Worm (Caenorhabditis elegans) whole organism, mixed stage, embryonic: ENCODE results near the gene M57.1.
A peak's percentile ranks its signal among the peaks of the same experiment; 100 is the strongest.

Source experiments
- bed-3 ChIP-seq: fragments of 200-800 bp; sonication (Bioruptor generic); optimal IDR thresholded peaks from 3 replicates; lab custom pipeline; 2018; ENCODE audit warnings: mild to moderate bottlenecking, missing genetic modification characterization, moderate library complexity, missing compliant biosample characterization
- blmp-1 ChIP-seq: fragments of 150-350 bp; optimal IDR thresholded peaks from 2 replicates; lab custom pipeline; 2014; ENCODE audit warnings: missing biosample characterization, missing genetic modification characterization
- ceh-39 ChIP-seq: fragments of 150-350 bp; optimal IDR thresholded peaks from 2 replicates; lab custom pipeline; 2014; ENCODE audit warnings: missing biosample characterization, missing genetic modification characterization
- ceh-83 ChIP-seq: fragments of 200-800 bp; sonication (Bioruptor generic); optimal IDR thresholded peaks from 2 replicates; lab custom pipeline; 2018; ENCODE audit warnings: mild to moderate bottlenecking, missing genetic modification characterization, missing compliant biosample characterization
- ces-1 ChIP-seq: fragments of 150-350 bp; optimal IDR thresholded peaks from 2 replicates; lab custom pipeline; 2014; ENCODE audit warnings: missing biosample characterization, missing genetic modification reagents, missing genetic modification characterization
- cnd-1 ChIP-seq: fragments of 200-800 bp; sonication (Bioruptor generic); optimal IDR thresholded peaks from 2 replicates; lab custom pipeline; 2018; ENCODE audit warnings: mild to moderate bottlenecking, missing genetic modification characterization, missing compliant biosample characterization
- drap-1 ChIP-seq: fragments of 200-800 bp; sonication (Bioruptor generic); optimal IDR thresholded peaks from 3 replicates; lab custom pipeline; 2018; ENCODE audit warnings: mild to moderate bottlenecking, missing genetic modification characterization, missing compliant biosample characterization
- elt-1 ChIP-seq: sonication (generic microtip); optimal IDR thresholded peaks from 2 replicates; lab custom pipeline; 2017; ENCODE audit warnings: missing genetic modification characterization, mild to moderate bottlenecking, missing compliant biosample characterization, antibody characterized with exemption, moderate library complexity, borderline replicate concordance; ENCODE audit not compliant: insufficient read depth
- flh-1 ChIP-seq: fragments of 200-800 bp; sonication (Bioruptor generic); optimal IDR thresholded peaks from 2 replicates; lab custom pipeline; 2018; ENCODE audit warnings: mild to moderate bottlenecking, missing genetic modification characterization, moderate library complexity, missing compliant biosample characterization
- ham-2 ChIP-seq: fragments of 200-800 bp; sonication (Bioruptor generic); optimal IDR thresholded peaks from 2 replicates; lab custom pipeline; 2018; ENCODE audit warnings: mild to moderate bottlenecking, missing genetic modification characterization, missing compliant biosample characterization
- lin-13 ChIP-seq: fragments of 150-350 bp; optimal IDR thresholded peaks from 2 replicates; lab custom pipeline; 2014; ENCODE audit warnings: missing biosample characterization, missing genetic modification characterization
- lin-32 ChIP-seq: fragments of 200-800 bp; sonication (Bioruptor generic); optimal IDR thresholded peaks from 2 replicates; lab custom pipeline; 2018; ENCODE audit warnings: mild to moderate bottlenecking, missing genetic modification characterization, missing compliant biosample characterization
- lsy-2 ChIP-seq: fragments of 150-350 bp; optimal IDR thresholded peaks from 2 replicates; lab custom pipeline; 2014; ENCODE audit warnings: missing biosample characterization, missing genetic modification characterization
- mab-5 ChIP-seq: fragments of 150-350 bp; optimal IDR thresholded peaks from 2 replicates; lab custom pipeline; 2014; ENCODE audit warnings: missing biosample characterization, missing genetic modification characterization
- mep-1 ChIP-seq: fragments of 150-350 bp; optimal IDR thresholded peaks from 2 replicates; lab custom pipeline; 2017; ENCODE audit warnings: missing biosample characterization, missing genetic modification reagents, missing genetic modification characterization, inconsistent platforms
- mls-2 ChIP-seq: sonication (generic microtip); optimal IDR thresholded peaks from 2 replicates; lab custom pipeline; 2016; ENCODE audit warnings: mild to moderate bottlenecking, missing genetic modification characterization, moderate library complexity, missing compliant biosample characterization
- nhr-12 ChIP-seq: fragments of 150-350 bp; optimal IDR thresholded peaks from 2 replicates; lab custom pipeline; 2014; ENCODE audit warnings: missing biosample characterization, missing genetic modification characterization
- nhr-2 ChIP-seq: fragments of 150-350 bp; optimal IDR thresholded peaks from 2 replicates; lab custom pipeline; 2014; ENCODE audit warnings: missing biosample characterization, missing genetic modification characterization
- nhr-237 ChIP-seq: fragments of 150-350 bp; optimal IDR thresholded peaks from 2 replicates; lab custom pipeline; 2014; ENCODE audit warnings: missing biosample characterization, missing genetic modification characterization
- nhr-28 ChIP-seq: fragments of 150-350 bp; optimal IDR thresholded peaks from 2 replicates; lab custom pipeline; 2014; ENCODE audit warnings: missing biosample characterization, missing genetic modification characterization
- sem-2 ChIP-seq: fragments of 200-800 bp; sonication (Bioruptor generic); optimal IDR thresholded peaks from 2 replicates; lab custom pipeline; 2018; ENCODE audit warnings: mild to moderate bottlenecking, missing genetic modification characterization, missing compliant biosample characterization
- snpc-4 ChIP-seq: fragments of 150-350 bp; optimal IDR thresholded peaks from 2 replicates; lab custom pipeline; 2014; ENCODE audit warnings: missing biosample characterization, missing genetic modification characterization
- sptf-1 ChIP-seq: sonication (generic microtip); optimal IDR thresholded peaks from 2 replicates; lab custom pipeline; 2017; ENCODE audit warnings: mild to moderate bottlenecking, missing genetic modification characterization, moderate library complexity, missing compliant biosample characterization
- unc-120 ChIP-seq: sonication (generic microtip); optimal IDR thresholded peaks from 2 replicates; lab custom pipeline; 2017; ENCODE audit warnings: missing genetic modification characterization, missing compliant biosample characterization; ENCODE audit not compliant: poor library complexity, severe bottlenecking
- unc-62 ChIP-seq: fragments of 150-350 bp; optimal IDR thresholded peaks from 2 replicates; lab custom pipeline; 2014; ENCODE audit warnings: missing biosample characterization, missing genetic modification reagents, missing genetic modification characterization
- zip-8 ChIP-seq: fragments of 150-350 bp; optimal IDR thresholded peaks from 2 replicates; lab custom pipeline; 2014; ENCODE audit warnings: missing biosample characterization, missing genetic modification characterization

M57.1 gene

DNA sequence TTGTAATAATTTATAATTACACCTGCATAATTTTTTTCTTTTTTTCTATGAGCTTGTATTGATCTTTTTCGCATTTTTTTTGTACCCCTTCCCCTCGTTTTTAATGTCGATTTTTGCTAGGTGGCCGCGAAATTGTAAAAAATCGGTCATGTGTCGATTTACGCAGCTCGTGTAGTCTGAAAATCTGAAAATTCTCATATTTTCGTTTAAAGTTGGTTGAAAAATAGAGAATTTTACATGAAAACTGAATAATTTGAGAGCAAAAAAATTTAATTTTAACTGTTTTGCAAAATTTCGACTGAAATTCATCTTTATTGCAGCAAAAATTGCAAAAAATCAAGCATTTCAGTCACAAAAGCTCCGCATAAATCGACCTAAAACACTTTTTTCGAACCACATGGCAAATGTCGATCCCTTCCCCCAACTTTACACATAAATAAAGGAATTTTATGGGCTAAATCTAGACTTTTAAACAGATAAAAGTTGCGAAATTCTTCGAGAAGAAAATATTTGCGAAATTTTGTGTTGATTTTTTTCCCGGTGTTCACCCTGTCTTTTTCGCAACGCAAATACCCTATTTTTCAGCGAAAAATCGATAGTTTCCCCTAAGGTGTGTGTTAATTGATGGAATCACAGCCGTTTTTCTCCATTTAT lies 6.0 kb upstream of the M57.1 start:
- TF ChIP-seq sptf-1 (tag; lab: Kevin White, UChicago) (no peak), drap-1 (GFP tag; lab: Kevin White, UChicago) (no peak), unc-62 (no peak), lin-32 (GFP tag; lab: Kevin White, UChicago) (no peak), unc-120 (tag; lab: Kevin White, UChicago) (no peak)

ce11 chrIV:3526831-3527404 lies 5.3 kb upstream of the M57.1 start, which contains the start of gene M57.2:
Gene M57.2 (plus strand): TSS chrIV:3527354.
- TF ChIP-seq elt-1 (tag; lab: Kevin White, UChicago) (no peak), lin-13 (no peak), mep-1 (no peak), zip-8 (peak; percentile 3), cnd-1 (tag; lab: Kevin White, UChicago) (no peak)

DNA sequence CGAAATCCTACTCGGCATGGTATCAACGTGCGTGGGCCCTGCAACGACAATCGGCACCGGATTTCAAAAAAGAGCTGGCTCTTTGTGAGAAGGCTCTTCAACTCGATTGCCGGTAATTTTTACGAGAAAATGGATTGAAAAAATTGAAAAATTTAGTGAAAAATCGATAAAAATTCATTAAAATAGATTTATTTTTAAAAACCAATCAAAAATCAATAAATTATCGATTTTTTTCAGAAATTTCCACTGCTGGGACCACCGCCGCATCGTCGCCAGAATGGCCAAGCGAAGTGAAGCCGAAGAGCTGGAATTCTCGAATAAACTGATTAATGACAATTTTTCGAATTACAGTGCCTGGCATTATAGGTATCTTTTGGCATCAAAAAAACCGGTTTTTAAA lies 4.4 kb upstream of the M57.1 start:
- TF ChIP-seq sem-2, result no peak
- TF ChIP-seq flh-1 (GFP tag; lab: Kevin White, UChicago), result no peak
- no peak for TF ChIP-seq zip-8
- TF ChIP-seq lsy-2 (tag; lab: Kevin White, UChicago), result no peak
- TF ChIP-seq nhr-237, result no peak
- no peak for TF ChIP-seq unc-120 (tag; lab: Kevin White, UChicago)
- no peak for TF ChIP-seq nhr-12 (tag; lab: Kevin White, UChicago)
- TF ChIP-seq cnd-1 (tag; lab: Kevin White, UChicago), result no peak
- no peak for TF ChIP-seq ces-1
- no peak for TF ChIP-seq ceh-83 (GFP tag; lab: Kevin White, UChicago)
- no peak for TF ChIP-seq ham-2 (GFP tag; lab: Kevin White, UChicago)
- TF ChIP-seq nhr-28 (tag; lab: Kevin White, UChicago), result no peak
- TF ChIP-seq mep-1, result no peak
- no peak for TF ChIP-seq bed-3
- no peak for TF ChIP-seq blmp-1 (tag; lab: Kevin White, UChicago)

DNA sequence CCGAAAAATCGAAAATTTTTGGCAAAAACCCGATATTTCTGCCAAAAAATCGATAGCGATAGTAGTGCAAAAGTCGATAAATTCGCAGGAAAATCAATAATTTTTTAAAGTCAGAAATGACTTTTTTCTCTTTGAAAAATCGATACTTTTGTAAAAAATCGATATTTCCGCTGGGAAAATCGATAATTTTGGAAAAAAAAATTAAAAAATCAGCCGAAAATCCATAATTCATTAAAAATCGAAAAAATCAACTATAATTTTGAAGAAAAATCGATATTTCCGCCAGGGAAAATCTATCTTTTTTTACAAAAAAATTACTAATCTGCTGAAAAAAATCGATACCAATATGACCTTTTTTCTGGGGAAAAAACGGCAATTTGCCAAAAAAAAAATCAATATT lies 732 bp upstream of the M57.1 start:
- no peak for TF ChIP-seq mab-5 (tag; lab: Kevin White, UChicago)
- TF ChIP-seq bed-3, result no peak
- no peak for TF ChIP-seq unc-62
- no peak for TF ChIP-seq nhr-28 (tag; lab: Kevin White, UChicago)
- TF ChIP-seq sptf-1 (tag; lab: Kevin White, UChicago), result no peak
- no peak for TF ChIP-seq lin-13
- no peak for TF ChIP-seq nhr-2
- no peak for TF ChIP-seq lsy-2 (tag; lab: Kevin White, UChicago)
- no peak for TF ChIP-seq mls-2 (tag; lab: Kevin White, UChicago)
- no peak for TF ChIP-seq lin-32 (GFP tag; lab: Kevin White, UChicago)

- TF ChIP-seq sptf-1 (tag; lab: Kevin White, UChicago) (no peak), drap-1 (GFP tag; lab: Kevin White, UChicago) (no peak), snpc-4 (tag; lab: Kevin White, UChicago) (no peak), mab-5 (tag; lab: Kevin White, UChicago) (no peak), nhr-2 (no peak), unc-62 (no peak), cnd-1 (tag; lab: Kevin White, UChicago) (no peak), ceh-39 (tag; lab: Kevin White, UChicago) (peak; percentile 2), ces-1 (peak; percentile 55)
- TF ChIP-seq, all 35 proteins: peak for 2
Observed at ce11 chrIV:3532989-3533388, 722 bp downstream of the M57.1 start.

ce11 chrIV:3539253-3539652 lies 7.0 kb downstream of the M57.1 start:
- TF ChIP-seq elt-1 (tag; lab: Kevin White, UChicago) (no peak), ceh-39 (tag; lab: Kevin White, UChicago) (peak; percentile 55)

- no peak for TF ChIP-seq flh-1 (GFP tag; lab: Kevin White, UChicago)
- no peak for TF ChIP-seq ham-2 (GFP tag; lab: Kevin White, UChicago)
- TF ChIP-seq mep-1, result no peak
Observed at ce11 chrIV:3539872-3540271, 7.6 kb downstream of the M57.1 start, which contains the start of gene B0212.3. Gene B0212.3 (plus strand): TSS chrIV:3540172.
